Worm (Caenorhabditis elegans) whole organism, L4/young adult: ENCODE results near the gene F13H10.5.

ENCODE experiments used
- dao-5 ChIP-seq: sonication (generic microtip); optimal IDR thresholded peaks from 2 replicates; lab custom pipeline; 2016; ENCODE audit warnings: missing genotype, missing genetic modification characterization, moderate library complexity, missing compliant biosample characterization
- him-1 ChIP-seq: sonication (generic microtip); optimal IDR thresholded peaks from 2 replicates; lab custom pipeline; 2016; ENCODE audit warnings: missing genotype, missing genetic modification reagents, missing genetic modification characterization, missing compliant biosample characterization

DNA sequence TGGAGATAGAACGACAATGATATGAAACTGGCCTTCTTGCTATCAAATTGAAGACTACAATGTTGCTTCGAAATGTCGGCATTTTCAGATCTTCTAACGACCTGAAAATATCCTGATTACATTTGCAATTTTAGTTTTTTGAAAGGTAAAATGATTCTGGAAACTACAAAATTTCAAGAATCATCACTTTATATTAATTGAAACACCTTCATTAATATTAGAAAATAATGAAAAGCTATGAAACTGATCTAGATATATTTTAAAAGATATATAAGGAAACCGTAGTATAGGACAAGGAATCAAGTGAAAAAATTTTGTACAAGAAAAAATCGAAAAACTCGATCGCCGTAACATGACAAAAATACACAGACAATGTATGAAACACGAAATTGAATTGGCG is 21.1 kb downstream of the F13H10.5 start, which contains the start of gene ndx-9:
- TF ChIP-seq him-1 (tag; lab: Kevin White, UChicago) (no peak), dao-5 (tag; lab: Kevin White, UChicago) (no peak)
